Worm (Caenorhabditis elegans) whole organism, L1 larva: Measurements from ENCODE around the gene letm-1.

Experiments used
- ama-1 ChIP-seq: fragments of 150-350 bp; optimal IDR thresholded peaks from 2 replicates; lab custom pipeline; 2014
- lir-3 ChIP-seq: sonication (generic microtip); optimal IDR thresholded peaks from 2 replicates; lab custom pipeline; 2016; ENCODE audit warnings: mild to moderate bottlenecking, missing genetic modification characterization, moderate library complexity, missing compliant biosample characterization; ENCODE audit not compliant: poor library complexity
- nhr-12 ChIP-seq: sonication (generic microtip); optimal IDR thresholded peaks from 2 replicates; lab custom pipeline; 2017; ENCODE audit warnings: missing biosample characterization, missing genetic modification characterization
- nhr-28 ChIP-seq: fragments of 150-350 bp; optimal IDR thresholded peaks from 2 replicates; lab custom pipeline; 2014; ENCODE audit warnings: missing biosample characterization, missing genetic modification characterization
- nhr-84 ChIP-seq: sonication (generic microtip); optimal IDR thresholded peaks from 2 replicates; lab custom pipeline; 2017; ENCODE audit warnings: missing biosample characterization, missing genetic modification characterization
- unc-62 ChIP-seq: fragments of 150-350 bp; optimal IDR thresholded peaks from 2 replicates; lab custom pipeline; 2014; ENCODE audit warnings: missing biosample characterization, missing genetic modification reagents, missing genetic modification characterization
- zip-4 ChIP-seq: fragments of 200-800 bp; sonication (Bioruptor generic); optimal IDR thresholded peaks from 2 replicates; lab custom pipeline; 2018; ENCODE audit warnings: mild to moderate bottlenecking, missing genetic modification characterization, moderate library complexity, missing compliant biosample characterization

DNA sequence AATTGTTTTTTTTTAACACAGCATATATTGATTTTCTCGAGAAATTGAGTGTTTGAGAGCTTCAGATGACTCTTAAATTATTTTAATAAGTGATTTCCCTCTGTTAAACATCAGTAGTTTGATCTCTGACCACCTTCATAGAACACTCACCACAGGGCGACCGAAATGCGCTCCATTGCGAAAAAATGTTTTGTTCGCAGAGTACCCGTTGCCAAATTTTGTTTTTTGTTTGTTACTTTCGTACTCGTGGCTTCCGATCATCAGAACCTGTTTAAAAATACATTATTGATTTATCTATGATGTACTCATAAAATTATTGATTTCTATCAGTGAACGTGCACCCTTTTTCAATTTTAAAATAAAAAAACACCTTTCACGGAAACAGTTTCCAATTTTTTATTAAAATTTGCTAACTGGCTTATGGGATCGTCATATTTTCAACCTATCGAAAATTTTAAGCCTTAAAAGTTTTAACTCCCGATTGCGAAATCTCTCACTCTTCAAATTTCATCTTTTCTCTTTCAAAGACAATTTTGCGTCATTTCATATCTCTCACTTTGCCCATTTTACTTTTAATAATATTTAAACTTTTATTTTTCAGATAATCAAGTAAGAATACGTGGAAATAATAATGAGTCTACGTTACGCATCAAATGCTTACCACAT is at the start of gene letm-1:
- TF ChIP-seq nhr-12 (tag; lab: Kevin White, UChicago) (no peak), nhr-84 (tag; lab: Kevin White, UChicago) (no peak), nhr-28 (no peak), ama-1 (lab: Kevin White, UChicago) (no peak), unc-62 (GFP tag; lab: Kevin White, UChicago) (no peak), zip-4 (GFP tag; lab: Kevin White, UChicago) (peak; percentile 40), lir-3 (tag; lab: Kevin White, UChicago) (no peak)
